Worm (Caenorhabditis elegans) whole organism, L4 larva: ENCODE measurements around the gene nduf-11.

ENCODE experiments used
- F10B5.3 ChIP-seq: sonication (generic microtip); optimal IDR thresholded peaks from 2 replicates; lab custom pipeline; 2016; ENCODE audit warnings: mild to moderate bottlenecking, missing genetic modification characterization, missing compliant biosample characterization
- F37D6.2 ChIP-seq: sonication (generic microtip); optimal IDR thresholded peaks from 2 replicates; lab custom pipeline; 2016; ENCODE audit warnings: mild to moderate bottlenecking, missing genetic modification characterization, missing compliant biosample characterization
- R02D3.7 ChIP-seq: fragments of 150-350 bp; sonication (generic microtip); optimal IDR thresholded peaks from 3 replicates; lab custom pipeline; 2014; ENCODE audit warnings: missing biosample characterization, missing genetic modification characterization
- T26A8.4 ChIP-seq: fragments of 200-800 bp; sonication (Bioruptor generic); IDR thresholded peaks from 2 replicates; pipeline ENCODE4 v1.3.6; 2022; ENCODE audit warnings: missing genetic modification characterization, missing compliant biosample characterization
- Y105C5A.15 ChIP-seq: fragments of 200-800 bp; sonication (Bioruptor generic); IDR thresholded peaks from 2 replicates; pipeline ENCODE4 v1.3.6; 2022; ENCODE audit warnings: missing genetic modification characterization, missing compliant biosample characterization
- Y48G9A.11 ChIP-seq: fragments of 200-800 bp; sonication (Bioruptor generic); IDR thresholded peaks from 2 replicates; pipeline ENCODE4 v1.3.6; 2022; ENCODE audit warnings: missing genetic modification reagents, missing genetic modification characterization, missing compliant biosample characterization
- ZK546.5 ChIP-seq, 2 experiments: sonication (generic microtip); optimal IDR thresholded peaks; 2 replicates each; lab custom pipeline; 2017; ENCODE audit warnings: missing biosample characterization in 2 of 2, missing genetic modification characterization in 2 of 2
- aha-1 ChIP-seq: fragments of 150-350 bp; peaks from one replicate; lab custom pipeline; 2014; ENCODE audit warnings: missing biosample characterization, missing genetic modification characterization
- ama-1 ChIP-seq: fragments of 150-350 bp; optimal IDR thresholded peaks from 2 replicates; lab custom pipeline; 2014; ENCODE audit warnings: inconsistent platforms, mixed read lengths
- arid-1 ChIP-seq: fragments of 200-800 bp; sonication (Bioruptor generic); conservative IDR thresholded peaks from 2 replicates; pipeline ENCODE4 v1.3.6; 2022; ENCODE audit warnings: missing genetic modification reagents, missing genetic modification characterization, missing compliant biosample characterization
- attf-4 ChIP-seq: sonication (generic microtip); optimal IDR thresholded peaks from 3 replicates; lab custom pipeline; 2017; ENCODE audit warnings: missing biosample characterization, missing genetic modification characterization
- ceh-28 ChIP-seq: fragments of 150-350 bp; optimal IDR thresholded peaks from 2 replicates; lab custom pipeline; 2014; ENCODE audit warnings: missing biosample characterization, missing genetic modification reagents, missing genetic modification characterization
- ceh-44 ChIP-seq: fragments of 200-800 bp; sonication (Bioruptor generic); IDR thresholded peaks from 2 replicates; pipeline ENCODE4 v1.3.6; 2022; ENCODE audit warnings: missing genetic modification reagents, missing genetic modification characterization, missing compliant biosample characterization
- ceh-62 ChIP-seq: sonication (generic microtip); optimal IDR thresholded peaks from 2 replicates; lab custom pipeline; 2017; ENCODE audit warnings: missing biosample characterization, missing genetic modification characterization
- ceh-82 ChIP-seq: sonication (generic microtip); optimal IDR thresholded peaks from 2 replicates; lab custom pipeline; 2017; ENCODE audit warnings: missing biosample characterization, missing genetic modification characterization
- daf-12 ChIP-seq: fragments of 150-350 bp; optimal IDR thresholded peaks from 2 replicates; lab custom pipeline; 2014; ENCODE audit warnings: missing biosample characterization, missing genetic modification reagents, missing genetic modification characterization
- daf-16 ChIP-seq, 3 experiments: sonication (generic microtip); optimal IDR thresholded peaks; 2 replicates each; lab custom pipeline; 2016 to 2017; ENCODE audit warnings: missing genetic modification characterization in 3 of 3, missing genetic modification reagents in 3 of 3, mild to moderate bottlenecking in 2 of 3, missing compliant biosample characterization in 2 of 3, missing biosample characterization in 1 of 3, moderate library complexity in 1 of 3
- daf-19 ChIP-seq: fragments of 200-800 bp; sonication (Bioruptor generic); conservative IDR thresholded peaks from 2 replicates; pipeline ENCODE4 v1.3.6; 2022; ENCODE audit warnings: missing genetic modification characterization, missing compliant biosample characterization
- dmd-6 ChIP-seq: fragments of 200-800 bp; sonication (Bioruptor generic); IDR thresholded peaks from 2 replicates; pipeline ENCODE4 v1.3.6; 2022; ENCODE audit warnings: missing genetic modification reagents, missing genetic modification characterization, missing compliant biosample characterization
- dmd-8 ChIP-seq: fragments of 200-800 bp; sonication (Bioruptor generic); IDR thresholded peaks from 2 replicates; pipeline ENCODE4 v1.3.6; 2022; ENCODE audit warnings: missing genetic modification characterization, missing compliant biosample characterization
- duxl-1 ChIP-seq: sonication (generic microtip); optimal IDR thresholded peaks from 2 replicates; lab custom pipeline; 2016; ENCODE audit warnings: mild to moderate bottlenecking, missing genetic modification characterization, moderate library complexity, missing compliant biosample characterization; ENCODE audit not compliant: poor library complexity
- fkh-10 ChIP-seq: fragments of 150-350 bp; optimal IDR thresholded peaks from 2 replicates; lab custom pipeline; 2014; ENCODE audit warnings: missing biosample characterization, missing genetic modification reagents, missing genetic modification characterization
- hif-1 ChIP-seq, 2 experiments: sonication (generic microtip); optimal IDR thresholded peaks; 2 replicates each; lab custom pipeline; 2016 to 2017; ENCODE audit warnings: missing compliant biosample characterization in 2 of 2, missing genetic modification characterization in 2 of 2, missing genetic modification reagents in 2 of 2, missing genotype in 2 of 2, mild to moderate bottlenecking in 1 of 2
- hlh-11 ChIP-seq: fragments of 200-800 bp; sonication (Bioruptor generic); optimal IDR thresholded peaks from 2 replicates; lab custom pipeline; 2018; ENCODE audit warnings: mild to moderate bottlenecking, missing genetic modification characterization, missing compliant biosample characterization
- hlh-30 ChIP-seq: sonication (generic microtip); optimal IDR thresholded peaks from 2 replicates; lab custom pipeline; 2017; ENCODE audit warnings: antibody characterized with exemption, mild to moderate bottlenecking, missing genetic modification characterization, missing compliant biosample characterization; ENCODE audit not compliant: insufficient read depth
- lin-15B ChIP-seq: fragments of 150-350 bp; sonication (generic microtip); optimal IDR thresholded peaks from 3 replicates; lab custom pipeline; 2014; ENCODE audit warnings: missing biosample characterization, missing genetic modification characterization
- lin-29 ChIP-seq: fragments of 200-800 bp; sonication (Bioruptor generic); IDR thresholded peaks from 2 replicates; pipeline ENCODE4 v1.3.6; 2022; ENCODE audit warnings: missing genetic modification reagents, missing genetic modification characterization, missing compliant biosample characterization
- lsy-2 ChIP-seq, 2 experiments: fragments of 150-350 bp in 1 of 2; sonication (generic microtip) in 1 of 2; optimal IDR thresholded peaks; 2 replicates each; lab custom pipeline; 2014 to 2017; ENCODE audit warnings: missing biosample characterization in 2 of 2, missing genetic modification characterization in 2 of 2
- mep-1 ChIP-seq: fragments of 150-350 bp; sonication (generic microtip); optimal IDR thresholded peaks from 3 replicates; lab custom pipeline; 2014; ENCODE audit warnings: missing biosample characterization, missing genetic modification characterization
- mes-2 ChIP-seq: sonication (generic microtip); optimal IDR thresholded peaks from 2 replicates; lab custom pipeline; 2016; ENCODE audit warnings: missing genotype, mild to moderate bottlenecking, missing genetic modification characterization, missing compliant biosample characterization; ENCODE audit not compliant: poor library complexity, severe bottlenecking
- nhr-11 ChIP-seq: fragments of 150-350 bp; optimal IDR thresholded peaks from 2 replicates; lab custom pipeline; 2014; ENCODE audit warnings: missing biosample characterization, missing genetic modification characterization
- nhr-111 ChIP-seq: fragments of 200-800 bp; sonication (Bioruptor generic); optimal IDR thresholded peaks from 2 replicates; lab custom pipeline; 2018; ENCODE audit warnings: mild to moderate bottlenecking, missing genetic modification characterization, missing compliant biosample characterization
- nhr-6 ChIP-seq: fragments of 150-350 bp; optimal IDR thresholded peaks from 2 replicates; lab custom pipeline; 2014; ENCODE audit warnings: missing biosample characterization, missing genetic modification characterization
- php-3 ChIP-seq: fragments of 200-800 bp; sonication (Bioruptor generic); IDR thresholded peaks from 2 replicates; pipeline ENCODE4 v1.3.6; 2022; ENCODE audit warnings: missing genetic modification reagents, missing genetic modification characterization, missing compliant biosample characterization
- rbr-2 ChIP-seq: sonication (generic microtip); optimal IDR thresholded peaks from 2 replicates; lab custom pipeline; 2016; ENCODE audit warnings: missing genotype, missing genetic modification characterization, missing compliant biosample characterization
- saeg-2 ChIP-seq: fragments of 200-800 bp; sonication (Bioruptor generic); IDR thresholded peaks from 2 replicates; pipeline ENCODE4 v1.3.6; 2022; ENCODE audit warnings: missing genetic modification reagents, missing genetic modification characterization, missing compliant biosample characterization
- sdz-12 ChIP-seq: fragments of 200-800 bp; sonication (Bioruptor generic); optimal IDR thresholded peaks from 2 replicates; lab custom pipeline; 2018; ENCODE audit warnings: mild to moderate bottlenecking, missing genetic modification characterization, missing compliant biosample characterization
- set-16 ChIP-seq: fragments of 200-800 bp; sonication (Bioruptor generic); IDR thresholded peaks from 2 replicates; pipeline ENCODE4 v1.3.6; 2022; ENCODE audit warnings: missing genetic modification reagents, missing genetic modification characterization, missing compliant biosample characterization
- tag-97 ChIP-seq: fragments of 200-800 bp; sonication (Bioruptor generic); IDR thresholded peaks from 2 replicates; pipeline ENCODE4 v1.3.6; 2022; ENCODE audit warnings: missing genetic modification characterization, missing compliant biosample characterization
- unc-62 ChIP-seq, 3 experiments: fragments of 150-350 bp in 1 of 3; sonication (generic microtip); optimal IDR thresholded peaks in 2 of 3; peaks in 1 of 3; 1 replicate in 1 of 3; 2 replicates in 2 of 3; lab custom pipeline; 2014 to 2017; ENCODE audit warnings: missing biosample characterization in 3 of 3, missing genetic modification characterization in 3 of 3, missing genetic modification reagents in 3 of 3, missing genotype in 1 of 3
- vab-7 ChIP-seq: fragments of 200-800 bp; sonication (Bioruptor generic); IDR thresholded peaks from 2 replicates; pipeline ENCODE4 v1.3.6; 2022; ENCODE audit warnings: missing genetic modification reagents, missing genetic modification characterization, missing compliant biosample characterization
- zfp-2 ChIP-seq: sonication (generic microtip); optimal IDR thresholded peaks from 2 replicates; lab custom pipeline; 2016; ENCODE audit warnings: mild to moderate bottlenecking, missing genetic modification characterization, missing compliant biosample characterization
- zfp-3 ChIP-seq: fragments of 200-800 bp; sonication (Bioruptor generic); conservative IDR thresholded peaks from 2 replicates; pipeline ENCODE4 v1.3.6; 2022; ENCODE audit warnings: missing genetic modification reagents, missing genetic modification characterization, missing compliant biosample characterization
- zip-11 ChIP-seq: fragments of 200-800 bp; sonication (Bioruptor generic); IDR thresholded peaks from 2 replicates; pipeline ENCODE4 v1.3.6; 2022; ENCODE audit warnings: missing genetic modification characterization, missing compliant biosample characterization
- ztf-11 ChIP-seq: fragments of 150-350 bp; optimal IDR thresholded peaks from 2 replicates; lab custom pipeline; 2014; ENCODE audit warnings: missing biosample characterization, missing genetic modification characterization

nduf-11 gene

DNA sequence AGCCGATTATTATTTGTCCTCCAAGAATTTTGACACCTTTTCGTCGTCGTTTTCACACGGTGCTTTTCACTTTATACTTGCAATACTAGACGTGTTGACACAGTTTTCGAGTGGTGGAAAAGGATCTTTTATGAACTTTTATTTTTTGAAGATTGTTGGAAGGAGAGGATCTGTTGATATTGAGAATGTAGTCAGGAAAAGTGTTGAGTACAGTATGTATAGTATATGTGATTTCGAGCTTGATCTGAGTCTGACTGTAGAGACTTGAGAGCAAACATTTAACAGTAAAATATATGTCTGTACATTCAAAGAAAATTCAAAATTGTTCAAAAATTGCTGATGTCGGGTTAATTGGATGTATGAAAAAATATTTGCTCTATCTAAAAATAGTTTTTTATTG lies 9.3 kb downstream of the nduf-11 start:
- TF ChIP-seq php-3 (GFP tag; lab: Robert Waterston, UW) (no peak), T26A8.4 (GFP tag; lab: Robert Waterston, UW) (peak; percentile 64; the same call in 1 of the 2 replicates)

ce11 chrII:11335670-11336069 lies 9.8 kb downstream of the nduf-11 start:
- TF ChIP-seq hif-1 (tag; optimal IDR thresholded peaks at IDR 0.05; lab: Kevin White, UChicago), result no peak
- TF ChIP-seq vab-7 (GFP tag; lab: Robert Waterston, UW), result no peak
- TF ChIP-seq lin-15B, result no peak
- TF ChIP-seq saeg-2 (GFP tag; lab: Robert Waterston, UW), result no peak
- TF ChIP-seq daf-12 (tag; lab: Kevin White, UChicago), result no peak
- no peak for TF ChIP-seq mes-2 (tag; lab: Kevin White, UChicago)
- peak; percentile 2 for TF ChIP-seq rbr-2 (tag; lab: Kevin White, UChicago)
- TF ChIP-seq Y48G9A.11, result no peak
- no peak for TF ChIP-seq hlh-30
- no peak for TF ChIP-seq sdz-12 (GFP tag; lab: Kevin White, UChicago)
- peak in 1 of 2 experiments; percentile 8 for TF ChIP-seq lsy-2 (tag; optimal IDR thresholded peaks at IDR 0.05; lab: Kevin White, UChicago)
- no peak for TF ChIP-seq mep-1 (tag; lab: Kevin White, UChicago)
- TF ChIP-seq zfp-3 (GFP tag; lab: Robert Waterston, UW), result no peak
- no peak for TF ChIP-seq zip-11 (GFP tag; lab: Robert Waterston, UW)
- peak; percentile 90 for TF ChIP-seq fkh-10 (GFP tag; lab: Kevin White, UChicago)
- TF ChIP-seq ZK546.5 (tag; optimal IDR thresholded peaks at IDR 0.05; lab: Kevin White, UChicago), result no peak
- no peak for TF ChIP-seq nhr-111 (GFP tag; lab: Kevin White, UChicago)
- TF ChIP-seq unc-62 (GFP tag; optimal IDR thresholded peaks at IDR 0.05 in 1 of 2; lab: Kevin White, UChicago), result peak in 1 of 2 experiments; percentile 84
- TF ChIP-seq unc-62 (tag; optimal IDR thresholded peaks at IDR 0.05; lab: Kevin White, UChicago), result no peak
- TF ChIP-seq attf-4 (tag; lab: Kevin White, UChicago), result no peak
- TF ChIP-seq arid-1 (GFP tag; lab: Robert Waterston, UW), result no peak
- peak; percentile 80 for TF ChIP-seq aha-1

ce11 chrII:11333846-11334638 lies 11.4 kb downstream of the nduf-11 start:
- TF ChIP-seq Y105C5A.15 (GFP tag; lab: Robert Waterston, UW) (peak; percentile 84; the same call in 1 of the 2 replicates), ztf-11 (tag; lab: Kevin White, UChicago) (no peak), ceh-28 (tag; lab: Kevin White, UChicago) (no peak), ZK546.5 (tag; optimal IDR thresholded peaks at IDR 0.05; lab: Kevin White, UChicago) (no peak), ceh-82 (no peak), ama-1 (lab: Kevin White, UChicago) (no peak), dmd-8 (GFP tag; lab: Robert Waterston, UW) (0 out of 2 replicates have a peak, but pooled peaks have one; percentile 63), hlh-11 (tag; lab: Kevin White, UChicago) (peak; percentile 67), saeg-2 (GFP tag; lab: Robert Waterston, UW) (peak; percentile 39; the same call in 1 of the 2 replicates), dmd-6 (GFP tag; lab: Robert Waterston, UW) (peak; percentile 41), ceh-62 (tag; lab: Kevin White, UChicago) (no peak), daf-19 (GFP tag; lab: Robert Waterston, UW) (peak; percentile 35; the same call in 1 of the 2 replicates), daf-12 (tag; lab: Kevin White, UChicago) (no peak), daf-16 (GFP tag; optimal IDR thresholded peaks at IDR 0.05; lab: Kevin White, UChicago) (no peak), daf-16 (tag; optimal IDR thresholded peaks at IDR 0.05; lab: Kevin White, UChicago) (peak; percentile 41), ceh-44 (GFP tag; lab: Robert Waterston, UW) (no peak), tag-97 (GFP tag; lab: Robert Waterston, UW) (no peak), R02D3.7 (tag; lab: Kevin White, UChicago) (no peak), set-16 (GFP tag; lab: Robert Waterston, UW) (0 out of 2 replicates have a peak, but pooled peaks have one; percentile 15), F37D6.2 (tag; lab: Kevin White, UChicago) (no peak), nhr-6 (tag; lab: Kevin White, UChicago) (no peak), nhr-11 (no peak), hif-1 (tag; optimal IDR thresholded peaks at IDR 0.05; lab: Kevin White, UChicago) (no peak), zfp-2 (no peak), duxl-1 (no peak), lin-15B (no peak), lin-29 (no peak), arid-1 (GFP tag; lab: Robert Waterston, UW) (peak; percentile 80), F10B5.3 (tag; lab: Kevin White, UChicago) (no peak)
